Worm (Caenorhabditis elegans): ENCODE results near the gene C04C3.9.

DNA sequence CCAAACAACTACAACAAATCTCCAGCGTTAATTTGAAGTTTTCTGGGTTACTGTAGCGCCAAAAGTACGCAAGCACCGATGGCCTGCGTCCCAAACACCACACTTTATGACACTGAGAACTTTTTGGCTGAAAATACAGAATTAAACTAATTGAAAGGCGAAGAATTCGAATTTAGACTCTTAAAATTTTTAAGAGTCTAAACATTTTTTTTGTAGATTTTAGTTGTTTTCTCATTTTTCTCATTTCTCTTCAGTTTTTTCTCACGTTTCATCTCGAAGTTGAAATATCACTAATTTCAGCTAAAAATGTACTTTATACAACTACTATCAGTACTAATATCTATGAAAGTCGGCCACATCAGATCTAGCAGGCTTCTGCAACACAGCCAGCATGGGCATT lies 13.0 kb downstream of the C04C3.9 start, which contains the start of gene lgc-9:
- no peak for TF ChIP-seq nhr-237 (tag; optimal IDR thresholded peaks at IDR 0.05)
- no peak for TF ChIP-seq ztf-11 (tag; optimal IDR thresholded peaks at IDR 0.05)
- no peak for TF ChIP-seq pha-4 (tag; optimal IDR thresholded peaks at IDR 0.05)
- no peak for TF ChIP-seq mab-5 (tag; optimal IDR thresholded peaks at IDR 0.05)
- TF ChIP-seq cnd-1 (tag; optimal IDR thresholded peaks at IDR 0.05) = no peak
- TF ChIP-seq unc-39 (tag; optimal IDR thresholded peaks at IDR 0.05) = no peak
- no peak for TF ChIP-seq drap-1 (GFP tag; optimal IDR thresholded peaks at IDR 0.05)
- TF ChIP-seq elt-1 (tag; optimal IDR thresholded peaks at IDR 0.05; ENCODE audit: borderline replicate concordance, insufficient read depth) = no peak
- no peak for TF ChIP-seq unc-62 (GFP tag; optimal IDR thresholded peaks at IDR 0.05)
- TF ChIP-seq snpc-4 (tag; optimal IDR thresholded peaks at IDR 0.05) = no peak
